Worm (Caenorhabditis elegans) whole organism, L2 larva: ENCODE data around the gene hmgr-1.

Experiments used
- C34F6.9 ChIP-seq: fragments of 150-350 bp; optimal IDR thresholded peaks from 2 replicates; lab custom pipeline; 2014; ENCODE audit warnings: missing biosample characterization, missing genetic modification characterization
- F13H6.1 ChIP-seq: sonication (generic microtip); optimal IDR thresholded peaks from 2 replicates; lab custom pipeline; 2016; ENCODE audit warnings: missing genetic modification characterization, missing compliant biosample characterization
- R02D3.7 ChIP-seq: fragments of 150-350 bp; optimal IDR thresholded peaks from 2 replicates; lab custom pipeline; 2014; ENCODE audit warnings: missing biosample characterization, missing genetic modification characterization
- ZK546.5 ChIP-seq: sonication (generic microtip); optimal IDR thresholded peaks from 2 replicates; lab custom pipeline; 2017; ENCODE audit warnings: missing biosample characterization, missing genetic modification characterization
- alr-1 ChIP-seq: fragments of 150-350 bp; optimal IDR thresholded peaks from 2 replicates; lab custom pipeline; 2014; ENCODE audit warnings: missing biosample characterization, missing genetic modification characterization
- aly-2 ChIP-seq: fragments of 150-350 bp; optimal IDR thresholded peaks from 2 replicates; lab custom pipeline; 2014; ENCODE audit warnings: missing biosample characterization, missing genetic modification characterization
- ama-1 ChIP-seq: fragments of 150-350 bp; optimal IDR thresholded peaks from 2 replicates; lab custom pipeline; 2018; ENCODE audit warnings: inconsistent platforms
- blmp-1 ChIP-seq: sonication (generic microtip); optimal IDR thresholded peaks from 2 replicates; lab custom pipeline; 2017; ENCODE audit warnings: missing genetic modification characterization, mild to moderate bottlenecking, missing compliant biosample characterization, antibody characterized with exemption, moderate library complexity; ENCODE audit not compliant: insufficient read depth
- ceh-16 ChIP-seq: fragments of 150-350 bp; optimal IDR thresholded peaks from 2 replicates; lab custom pipeline; 2014; ENCODE audit warnings: missing biosample characterization, missing genetic modification characterization
- ceh-82 ChIP-seq: fragments of 150-350 bp; optimal IDR thresholded peaks from 2 replicates; lab custom pipeline; 2014; ENCODE audit warnings: missing biosample characterization, missing genetic modification characterization
- crh-2 ChIP-seq: sonication (generic microtip); optimal IDR thresholded peaks from 2 replicates; lab custom pipeline; 2017; ENCODE audit warnings: missing biosample characterization, missing genetic modification characterization
- dmd-4 ChIP-seq: sonication (generic microtip); optimal IDR thresholded peaks from 2 replicates; lab custom pipeline; 2017; ENCODE audit warnings: missing biosample characterization, missing genetic modification characterization
- egl-27 ChIP-seq: sonication (generic microtip); optimal IDR thresholded peaks from 3 replicates; lab custom pipeline; 2017; ENCODE audit warnings: missing biosample characterization, missing genetic modification reagents, missing genetic modification characterization
- elt-1 ChIP-seq: fragments of 150-350 bp; optimal IDR thresholded peaks from 2 replicates; lab custom pipeline; 2014; ENCODE audit warnings: missing biosample characterization, missing genetic modification characterization
- elt-3 ChIP-seq: sonication (generic microtip); optimal IDR thresholded peaks from 2 replicates; lab custom pipeline; 2017; ENCODE audit warnings: missing biosample characterization, missing genetic modification characterization
- fos-1 ChIP-seq: fragments of 150-350 bp; optimal IDR thresholded peaks from 2 replicates; lab custom pipeline; 2014; ENCODE audit warnings: missing biosample characterization, missing genetic modification characterization
- lin-11 ChIP-seq: fragments of 150-350 bp; sonication (generic microtip); optimal IDR thresholded peaks from 2 replicates; lab custom pipeline; 2014; ENCODE audit warnings: missing biosample characterization, missing genetic modification characterization, inconsistent platforms, mixed read lengths
- lin-13 ChIP-seq: fragments of 150-350 bp; optimal IDR thresholded peaks from 2 replicates; lab custom pipeline; 2014; ENCODE audit warnings: missing biosample characterization, missing genetic modification reagents, missing genetic modification characterization
- lin-39 ChIP-seq: fragments of 150-350 bp; optimal IDR thresholded peaks from 2 replicates; lab custom pipeline; 2014; ENCODE audit warnings: missing biosample characterization, missing genetic modification reagents, missing genetic modification characterization
- lsy-2 ChIP-seq, 2 experiments: fragments of 150-350 bp in 1 of 2; sonication (generic microtip) in 1 of 2; optimal IDR thresholded peaks; 2 replicates each; lab custom pipeline; 2014 to 2017; ENCODE audit warnings: missing biosample characterization in 2 of 2, missing genetic modification characterization in 2 of 2
- mab-5 ChIP-seq: fragments of 150-350 bp; optimal IDR thresholded peaks from 2 replicates; lab custom pipeline; 2014; ENCODE audit warnings: missing biosample characterization, missing genetic modification characterization
- mbf-1 ChIP-seq: sonication (generic microtip); optimal IDR thresholded peaks from 2 replicates; lab custom pipeline; 2017; ENCODE audit warnings: missing biosample characterization, missing genetic modification characterization
- nhr-10 ChIP-seq: sonication (generic microtip); optimal IDR thresholded peaks from 2 replicates; lab custom pipeline; 2017; ENCODE audit warnings: missing biosample characterization, missing genetic modification characterization
- nhr-11 ChIP-seq: fragments of 150-350 bp; optimal IDR thresholded peaks from 2 replicates; lab custom pipeline; 2014; ENCODE audit warnings: missing biosample characterization, missing genetic modification characterization
- nhr-12 ChIP-seq: fragments of 150-350 bp; optimal IDR thresholded peaks from 2 replicates; lab custom pipeline; 2014; ENCODE audit warnings: missing biosample characterization, missing genetic modification characterization
- nhr-129 ChIP-seq: fragments of 150-350 bp; optimal IDR thresholded peaks from 2 replicates; lab custom pipeline; 2014; ENCODE audit warnings: missing biosample characterization, missing genetic modification characterization
- nhr-21 ChIP-seq: fragments of 150-350 bp; optimal IDR thresholded peaks from 2 replicates; lab custom pipeline; 2014; ENCODE audit warnings: missing biosample characterization, missing genetic modification characterization
- nhr-25 ChIP-seq: fragments of 150-350 bp; sonication (generic microtip); optimal IDR thresholded peaks from 3 replicates; lab custom pipeline; 2014; ENCODE audit warnings: missing biosample characterization, missing genetic modification characterization
- nhr-6 ChIP-seq: fragments of 150-350 bp; optimal IDR thresholded peaks from 2 replicates; lab custom pipeline; 2014; ENCODE audit warnings: missing biosample characterization, missing genetic modification characterization
- nhr-77 ChIP-seq: fragments of 150-350 bp; optimal IDR thresholded peaks from 2 replicates; lab custom pipeline; 2014; ENCODE audit warnings: missing biosample characterization, missing genetic modification characterization
- sem-4 ChIP-seq: fragments of 150-350 bp; optimal IDR thresholded peaks from 2 replicates; lab custom pipeline; 2014; ENCODE audit warnings: missing biosample characterization, missing genetic modification reagents, missing genetic modification characterization
- sma-3 ChIP-seq: sonication (generic microtip); optimal IDR thresholded peaks from 2 replicates; lab custom pipeline; 2016; ENCODE audit warnings: missing genetic modification reagents, missing genetic modification characterization, missing compliant biosample characterization
- sma-9 ChIP-seq, 2 experiments: fragments of 150-350 bp in 1 of 2; sonication (generic microtip) in 1 of 2; optimal IDR thresholded peaks; 2 replicates each; lab custom pipeline; 2014 to 2016; ENCODE audit warnings: missing genetic modification characterization in 2 of 2, mild to moderate bottlenecking in 1 of 2, missing biosample characterization in 1 of 2, missing compliant biosample characterization in 1 of 2, missing genetic modification reagents in 1 of 2, moderate library complexity in 1 of 2
- snpc-4 ChIP-seq: fragments of 150-350 bp; optimal IDR thresholded peaks from 2 replicates; lab custom pipeline; 2014; ENCODE audit warnings: missing biosample characterization, missing genetic modification characterization
- unc-39 ChIP-seq: fragments of 150-350 bp; optimal IDR thresholded peaks from 2 replicates; lab custom pipeline; 2014; ENCODE audit warnings: missing biosample characterization, missing genetic modification characterization
- unc-55 ChIP-seq: fragments of 150-350 bp; sonication (generic microtip); optimal IDR thresholded peaks from 3 replicates; lab custom pipeline; 2014; ENCODE audit warnings: missing biosample characterization, missing genetic modification reagents, missing genetic modification characterization
- unc-62 ChIP-seq: fragments of 150-350 bp; optimal IDR thresholded peaks from 2 replicates; lab custom pipeline; 2014; ENCODE audit warnings: missing biosample characterization, missing genetic modification reagents, missing genetic modification characterization
- zag-1 ChIP-seq: fragments of 150-350 bp; optimal IDR thresholded peaks from 2 replicates; lab custom pipeline; 2014; ENCODE audit warnings: missing biosample characterization, missing genetic modification characterization
- ztf-1 ChIP-seq: fragments of 200-800 bp; sonication (Bioruptor generic); conservative IDR thresholded peaks from 2 replicates; pipeline ENCODE4 v1.3.6; 2022; ENCODE audit warnings: missing genetic modification characterization, missing compliant biosample characterization
- ztf-4 ChIP-seq: fragments of 150-350 bp; optimal IDR thresholded peaks from 2 replicates; lab custom pipeline; 2014; ENCODE audit warnings: missing biosample characterization, missing genetic modification characterization

Gene hmgr-1

DNA sequence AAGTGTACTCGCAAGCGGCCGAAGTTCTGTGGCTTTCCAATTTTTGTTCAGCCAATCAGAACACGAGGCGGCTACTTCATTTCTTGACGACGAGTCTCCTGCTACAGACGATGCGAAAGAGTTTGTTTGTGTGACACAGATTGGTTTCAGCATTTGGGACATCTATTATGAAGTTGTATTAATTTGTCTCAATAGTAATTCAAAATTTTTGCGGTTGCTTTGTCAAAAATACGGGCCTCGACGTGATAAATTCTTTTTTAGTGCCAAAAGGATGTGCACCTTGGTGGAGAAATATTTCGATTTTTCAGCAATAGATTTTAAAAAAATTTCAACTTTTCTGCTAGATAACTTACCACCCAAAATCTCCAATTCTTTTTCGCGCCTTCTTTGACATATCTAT lies 11.3 kb downstream of the hmgr-1 start:
- TF ChIP-seq elt-3 (tag; lab: Kevin White, UChicago), result no peak
- no peak for TF ChIP-seq blmp-1 (tag; lab: Kevin White, UChicago)
- TF ChIP-seq sem-4 (tag; lab: Kevin White, UChicago), result no peak
- no peak for TF ChIP-seq mab-5 (tag; lab: Kevin White, UChicago)
- no peak for TF ChIP-seq aly-2 (tag; lab: Kevin White, UChicago)
- TF ChIP-seq crh-2, result no peak

- TF ChIP-seq ama-1 (lab: Kevin White, UChicago) (peak; percentile 32), sem-4 (tag; lab: Kevin White, UChicago) (no peak), zag-1 (tag; lab: Kevin White, UChicago) (no peak), F13H6.1 (no peak)
- TF ChIP-seq, all 48 proteins: peak for 1
Observed at ce11 chrIII:7373802-7374435, 14.6 kb downstream of the hmgr-1 start.

ce11 chrIII:7374681-7375271 lies 15.5 kb downstream of the hmgr-1 start, which contains the start of gene mml-1:
mml-1 (minus strand) TSS chrIII:7374731.
- TF ChIP-seq ZK546.5 (tag; lab: Kevin White, UChicago) (no peak), lsy-2 (tag; optimal IDR thresholded peaks at IDR 0.05; lab: Kevin White, UChicago) (peak in 1 of 2 experiments; percentile 31), lin-13 (GFP tag; lab: Kevin White, UChicago) (peak; percentile 2), nhr-129 (tag; lab: Kevin White, UChicago) (peak; percentile 51), C34F6.9 (tag; lab: Kevin White, UChicago) (peak; percentile 57), unc-39 (tag; lab: Kevin White, UChicago) (no peak), elt-1 (tag; lab: Kevin White, UChicago) (no peak), lin-39 (no peak), blmp-1 (tag; lab: Kevin White, UChicago) (no peak), ceh-16 (no peak), dmd-4 (tag; lab: Kevin White, UChicago) (no peak), zag-1 (tag; lab: Kevin White, UChicago) (no peak), unc-62 (GFP tag; lab: Kevin White, UChicago) (no peak), mab-5 (tag; lab: Kevin White, UChicago) (no peak), R02D3.7 (tag; lab: Kevin White, UChicago) (no peak), nhr-12 (tag; lab: Kevin White, UChicago) (no peak), mbf-1 (tag; lab: Kevin White, UChicago) (no peak), nhr-25 (tag; lab: Kevin White, UChicago) (no peak), ceh-82 (tag; lab: Kevin White, UChicago) (no peak), egl-27 (tag; lab: Kevin White, UChicago) (no peak), crh-2 (peak; percentile 23), ama-1 (lab: Kevin White, UChicago) (peak; percentile 85)

DNA sequence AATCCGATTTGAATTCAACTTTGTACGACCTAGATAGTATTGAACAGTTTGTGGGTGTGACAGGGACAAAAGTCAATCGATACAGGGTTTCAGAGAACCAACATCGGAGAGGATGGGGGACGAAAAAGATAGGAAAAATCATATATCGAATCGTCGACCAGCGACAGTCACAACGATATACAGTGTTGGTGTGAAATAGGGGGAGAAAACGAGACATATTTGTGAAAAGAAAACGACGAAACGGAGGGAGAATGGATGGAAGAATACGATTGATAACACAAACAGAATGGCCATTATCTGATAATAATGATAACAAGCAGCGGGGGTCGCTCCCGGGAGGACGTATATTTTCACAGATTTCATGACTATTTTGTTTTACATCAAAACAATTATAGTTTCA lies 16.1 kb downstream of the hmgr-1 start:
- TF ChIP-seq nhr-21, result peak; percentile 30
- TF ChIP-seq nhr-129 (tag; lab: Kevin White, UChicago), result peak; percentile 39
- TF ChIP-seq nhr-10 (tag; lab: Kevin White, UChicago), result no peak
- TF ChIP-seq ama-1 (lab: Kevin White, UChicago), result peak; percentile 7
- TF ChIP-seq sma-3, result peak; percentile 52
- TF ChIP-seq sma-9 (GFP tag; optimal IDR thresholded peaks at IDR 0.05; lab: Kevin White, UChicago), result peak; percentile 9
- no peak for TF ChIP-seq sma-9 (tag; optimal IDR thresholded peaks at IDR 0.05; lab: Kevin White, UChicago)
- peak; percentile 24 for TF ChIP-seq crh-2
- TF ChIP-seq fos-1 (tag; lab: Kevin White, UChicago), result peak; percentile 88
- no peak for TF ChIP-seq elt-1 (tag; lab: Kevin White, UChicago)
- TF ChIP-seq, all 48 proteins: peak for 7

DNA sequence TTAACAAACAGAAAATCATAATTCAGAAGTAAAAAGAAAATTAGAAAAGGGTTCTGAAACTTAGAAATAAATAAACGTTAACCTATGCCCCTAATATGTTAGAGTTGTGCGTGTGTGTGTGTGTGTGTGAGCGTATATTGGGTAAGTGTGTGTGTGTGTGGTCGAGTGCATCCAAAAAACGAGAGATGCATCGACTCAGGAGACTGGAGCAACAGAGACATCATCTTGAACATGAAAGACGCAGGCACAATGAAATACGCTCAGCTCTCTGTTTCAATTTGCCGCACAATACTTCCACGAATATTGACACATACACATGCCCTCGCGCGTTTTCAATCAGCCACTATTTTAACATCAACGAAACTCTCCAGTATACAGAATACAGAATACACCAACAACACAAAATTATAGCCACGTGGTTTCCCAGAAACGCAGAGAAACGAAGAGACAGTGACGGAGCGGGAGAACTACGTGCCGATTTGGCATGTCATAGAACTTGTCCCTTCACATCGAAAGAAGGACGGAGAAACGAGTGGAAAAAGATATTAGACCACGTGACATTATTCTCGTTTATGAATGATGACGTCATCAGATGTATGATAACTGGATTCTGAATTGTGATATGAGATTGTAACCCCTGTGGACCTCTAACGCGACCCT lies 17.0 kb downstream of the hmgr-1 start:
- TF ChIP-seq elt-1 (tag; lab: Kevin White, UChicago) (no peak), ztf-4 (peak; percentile 89), sem-4 (tag; lab: Kevin White, UChicago) (peak; percentile 70), ztf-1 (GFP tag; lab: Robert Waterston, UW) (no peak), unc-55 (GFP tag; lab: Kevin White, UChicago) (peak; percentile 52), nhr-21 (peak; percentile 93), sma-3 (peak; percentile 95), nhr-6 (tag; lab: Kevin White, UChicago) (peak; percentile 67), alr-1 (tag; lab: Kevin White, UChicago) (no peak), lin-13 (GFP tag; lab: Kevin White, UChicago) (peak; percentile 17), lin-11 (tag; lab: Kevin White, UChicago) (no peak), snpc-4 (tag; lab: Kevin White, UChicago) (peak; percentile 41), R02D3.7 (tag; lab: Kevin White, UChicago) (no peak), dmd-4 (tag; lab: Kevin White, UChicago) (no peak), elt-3 (tag; lab: Kevin White, UChicago) (no peak), egl-27 (tag; lab: Kevin White, UChicago) (peak; percentile 60), lsy-2 (tag; optimal IDR thresholded peaks at IDR 0.05; lab: Kevin White, UChicago) (peak; percentile 33 to 76), ama-1 (lab: Kevin White, UChicago) (peak; percentile 59), nhr-11 (tag; lab: Kevin White, UChicago) (no peak), F13H6.1 (peak; percentile 58), nhr-77 (tag; lab: Kevin White, UChicago) (no peak), crh-2 (peak; percentile 92)
